Worm (Caenorhabditis elegans) whole organism, mixed stage, embryonic: ENCODE data around the gene Y43F8B.15.
A peak's percentile ranks its signal among the peaks of the same experiment; 100 is the strongest.

Source experiments
- M03D4.4 ChIP-seq: sonication (generic microtip); optimal IDR thresholded peaks from 2 replicates; lab custom pipeline; 2017; ENCODE audit warnings: mild to moderate bottlenecking, missing genetic modification characterization, missing compliant biosample characterization
- bed-3 ChIP-seq: fragments of 200-800 bp; sonication (Bioruptor generic); optimal IDR thresholded peaks from 3 replicates; lab custom pipeline; 2018; ENCODE audit warnings: mild to moderate bottlenecking, missing genetic modification characterization, moderate library complexity, missing compliant biosample characterization
- blmp-1 ChIP-seq: fragments of 150-350 bp; optimal IDR thresholded peaks from 2 replicates; lab custom pipeline; 2014; ENCODE audit warnings: missing biosample characterization, missing genetic modification characterization
- ceh-39 ChIP-seq: fragments of 150-350 bp; optimal IDR thresholded peaks from 2 replicates; lab custom pipeline; 2014; ENCODE audit warnings: missing biosample characterization, missing genetic modification characterization
- ceh-83 ChIP-seq: fragments of 200-800 bp; sonication (Bioruptor generic); optimal IDR thresholded peaks from 2 replicates; lab custom pipeline; 2018; ENCODE audit warnings: mild to moderate bottlenecking, missing genetic modification characterization, missing compliant biosample characterization
- ces-1 ChIP-seq: fragments of 150-350 bp; optimal IDR thresholded peaks from 2 replicates; lab custom pipeline; 2014; ENCODE audit warnings: missing biosample characterization, missing genetic modification reagents, missing genetic modification characterization
- cnd-1 ChIP-seq: fragments of 200-800 bp; sonication (Bioruptor generic); optimal IDR thresholded peaks from 2 replicates; lab custom pipeline; 2018; ENCODE audit warnings: mild to moderate bottlenecking, missing genetic modification characterization, missing compliant biosample characterization
- drap-1 ChIP-seq: fragments of 200-800 bp; sonication (Bioruptor generic); optimal IDR thresholded peaks from 3 replicates; lab custom pipeline; 2018; ENCODE audit warnings: mild to moderate bottlenecking, missing genetic modification characterization, missing compliant biosample characterization
- elt-1 ChIP-seq: sonication (generic microtip); optimal IDR thresholded peaks from 2 replicates; lab custom pipeline; 2017; ENCODE audit warnings: missing genetic modification characterization, mild to moderate bottlenecking, missing compliant biosample characterization, antibody characterized with exemption, moderate library complexity, borderline replicate concordance; ENCODE audit not compliant: insufficient read depth
- elt-3 ChIP-seq: fragments of 150-350 bp; optimal IDR thresholded peaks from 2 replicates; lab custom pipeline; 2014; ENCODE audit warnings: missing biosample characterization, missing genetic modification characterization
- flh-1 ChIP-seq: fragments of 200-800 bp; sonication (Bioruptor generic); optimal IDR thresholded peaks from 2 replicates; lab custom pipeline; 2018; ENCODE audit warnings: mild to moderate bottlenecking, missing genetic modification characterization, moderate library complexity, missing compliant biosample characterization
- ham-2 ChIP-seq: fragments of 200-800 bp; sonication (Bioruptor generic); optimal IDR thresholded peaks from 2 replicates; lab custom pipeline; 2018; ENCODE audit warnings: mild to moderate bottlenecking, missing genetic modification characterization, missing compliant biosample characterization
- hlh-1 ChIP-seq: fragments of 150-350 bp; optimal IDR thresholded peaks from 2 replicates; lab custom pipeline; 2014; ENCODE audit warnings: missing biosample characterization, missing genetic modification reagents, missing genetic modification characterization
- lin-13 ChIP-seq: fragments of 150-350 bp; optimal IDR thresholded peaks from 2 replicates; lab custom pipeline; 2014; ENCODE audit warnings: missing biosample characterization, missing genetic modification characterization
- lin-32 ChIP-seq: fragments of 200-800 bp; sonication (Bioruptor generic); optimal IDR thresholded peaks from 2 replicates; lab custom pipeline; 2018; ENCODE audit warnings: mild to moderate bottlenecking, missing genetic modification characterization, missing compliant biosample characterization
- lsy-2 ChIP-seq: fragments of 150-350 bp; optimal IDR thresholded peaks from 2 replicates; lab custom pipeline; 2014; ENCODE audit warnings: missing biosample characterization, missing genetic modification characterization
- mab-5 ChIP-seq: fragments of 150-350 bp; optimal IDR thresholded peaks from 2 replicates; lab custom pipeline; 2014; ENCODE audit warnings: missing biosample characterization, missing genetic modification characterization
- mep-1 ChIP-seq: fragments of 150-350 bp; optimal IDR thresholded peaks from 2 replicates; lab custom pipeline; 2017; ENCODE audit warnings: missing biosample characterization, missing genetic modification reagents, missing genetic modification characterization, inconsistent platforms
- mls-2 ChIP-seq: sonication (generic microtip); optimal IDR thresholded peaks from 2 replicates; lab custom pipeline; 2016; ENCODE audit warnings: mild to moderate bottlenecking, missing genetic modification characterization, moderate library complexity, missing compliant biosample characterization
- nhr-12 ChIP-seq: fragments of 150-350 bp; optimal IDR thresholded peaks from 2 replicates; lab custom pipeline; 2014; ENCODE audit warnings: missing biosample characterization, missing genetic modification characterization
- nhr-237 ChIP-seq: fragments of 150-350 bp; optimal IDR thresholded peaks from 2 replicates; lab custom pipeline; 2014; ENCODE audit warnings: missing biosample characterization, missing genetic modification characterization
- nhr-28 ChIP-seq: fragments of 150-350 bp; optimal IDR thresholded peaks from 2 replicates; lab custom pipeline; 2014; ENCODE audit warnings: missing biosample characterization, missing genetic modification characterization
- nhr-76 ChIP-seq: sonication (generic microtip); optimal IDR thresholded peaks from 2 replicates; lab custom pipeline; 2017; ENCODE audit warnings: missing biosample characterization, missing genetic modification characterization
- pha-4 ChIP-seq: fragments of 150-350 bp; optimal IDR thresholded peaks from 2 replicates; lab custom pipeline; 2018; ENCODE audit warnings: missing biosample characterization, missing genetic modification reagents, missing genetic modification characterization
- sem-2 ChIP-seq: fragments of 200-800 bp; sonication (Bioruptor generic); optimal IDR thresholded peaks from 2 replicates; lab custom pipeline; 2018; ENCODE audit warnings: mild to moderate bottlenecking, missing genetic modification characterization, missing compliant biosample characterization
- snpc-4 ChIP-seq: fragments of 150-350 bp; optimal IDR thresholded peaks from 2 replicates; lab custom pipeline; 2014; ENCODE audit warnings: missing biosample characterization, missing genetic modification characterization
- sptf-1 ChIP-seq: sonication (generic microtip); optimal IDR thresholded peaks from 2 replicates; lab custom pipeline; 2017; ENCODE audit warnings: mild to moderate bottlenecking, missing genetic modification characterization, moderate library complexity, missing compliant biosample characterization
- tbx-8 ChIP-seq: fragments of 200-800 bp; sonication (Bioruptor generic); optimal IDR thresholded peaks from 2 replicates; lab custom pipeline; 2018; ENCODE audit warnings: mild to moderate bottlenecking, missing genetic modification characterization, moderate library complexity, missing compliant biosample characterization
- unc-120 ChIP-seq: sonication (generic microtip); optimal IDR thresholded peaks from 2 replicates; lab custom pipeline; 2017; ENCODE audit warnings: missing genetic modification characterization, missing compliant biosample characterization; ENCODE audit not compliant: poor library complexity, severe bottlenecking
- unc-62 ChIP-seq: fragments of 150-350 bp; optimal IDR thresholded peaks from 2 replicates; lab custom pipeline; 2014; ENCODE audit warnings: missing biosample characterization, missing genetic modification reagents, missing genetic modification characterization
- zip-8 ChIP-seq: fragments of 150-350 bp; optimal IDR thresholded peaks from 2 replicates; lab custom pipeline; 2014; ENCODE audit warnings: missing biosample characterization, missing genetic modification characterization
- ztf-11 ChIP-seq: fragments of 150-350 bp; optimal IDR thresholded peaks from 2 replicates; lab custom pipeline; 2014; ENCODE audit warnings: missing biosample characterization, missing genetic modification characterization

Gene Y43F8B.15

DNA sequence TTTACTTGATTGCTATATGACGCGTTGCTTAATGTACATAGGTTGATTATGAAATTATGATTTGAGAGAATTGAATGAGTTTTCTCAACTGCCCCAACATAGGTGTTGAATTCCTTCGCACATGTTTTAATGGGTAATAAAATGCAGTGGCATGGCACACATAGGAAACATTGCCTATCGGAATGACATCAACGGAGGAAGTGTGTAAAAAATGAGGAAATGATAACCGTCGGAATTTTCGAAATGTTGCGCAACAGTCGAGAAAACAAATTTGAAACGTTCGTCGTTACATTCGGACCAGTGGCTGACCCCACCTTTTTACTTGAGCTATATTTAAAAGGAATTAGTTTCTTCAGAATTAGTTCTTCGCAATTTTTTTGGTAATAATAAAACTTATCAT is 29.9 kb downstream of the Y43F8B.15 start:
- TF ChIP-seq zip-8 (tag; lab: Kevin White, UChicago) = no peak
- no peak for TF ChIP-seq cnd-1 (tag; lab: Kevin White, UChicago)
- no peak for TF ChIP-seq elt-3 (tag; lab: Kevin White, UChicago)
- no peak for TF ChIP-seq hlh-1 (tag; lab: Kevin White, UChicago)
- no peak for TF ChIP-seq mab-5
- TF ChIP-seq nhr-76 (tag; lab: Kevin White, UChicago) = no peak
- TF ChIP-seq, all 35 proteins: peak for 0

DNA sequence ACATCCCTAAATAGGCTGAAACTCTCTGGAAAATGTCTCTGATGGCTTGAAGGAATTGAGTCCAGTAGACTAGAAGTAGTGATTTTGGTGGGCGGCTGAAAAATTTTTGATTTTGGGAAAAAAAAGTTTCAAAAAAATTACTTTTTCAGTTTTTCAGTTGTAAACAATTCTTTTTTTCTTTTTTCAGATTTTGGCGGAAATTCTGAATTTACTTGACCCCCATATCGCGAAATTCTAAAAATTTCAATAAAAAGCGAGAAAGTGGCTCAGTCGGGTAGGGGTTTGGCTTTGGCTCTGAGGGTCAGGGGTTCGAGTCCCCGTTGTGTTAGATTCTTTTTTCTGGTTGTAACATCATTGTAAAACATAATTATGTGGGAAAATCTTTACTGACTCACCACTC is 30.9 kb downstream of the Y43F8B.15 start, which contains the start of gene srw-85:
TSS of gene srw-85 (minus strand) at position 101 of the 400 bp plus-strand sequence.
- TF ChIP-seq nhr-76 (tag; lab: Kevin White, UChicago) (no peak), ces-1 (GFP tag; lab: Kevin White, UChicago) (no peak), blmp-1 (no peak), flh-1 (GFP tag; lab: Kevin White, UChicago) (no peak), sptf-1 (no peak), sem-2 (no peak), elt-1 (tag; lab: Kevin White, UChicago) (no peak), lin-32 (GFP tag; lab: Kevin White, UChicago) (no peak), snpc-4 (tag; lab: Kevin White, UChicago) (no peak), M03D4.4 (tag; lab: Kevin White, UChicago) (no peak), mls-2 (no peak)

DNA sequence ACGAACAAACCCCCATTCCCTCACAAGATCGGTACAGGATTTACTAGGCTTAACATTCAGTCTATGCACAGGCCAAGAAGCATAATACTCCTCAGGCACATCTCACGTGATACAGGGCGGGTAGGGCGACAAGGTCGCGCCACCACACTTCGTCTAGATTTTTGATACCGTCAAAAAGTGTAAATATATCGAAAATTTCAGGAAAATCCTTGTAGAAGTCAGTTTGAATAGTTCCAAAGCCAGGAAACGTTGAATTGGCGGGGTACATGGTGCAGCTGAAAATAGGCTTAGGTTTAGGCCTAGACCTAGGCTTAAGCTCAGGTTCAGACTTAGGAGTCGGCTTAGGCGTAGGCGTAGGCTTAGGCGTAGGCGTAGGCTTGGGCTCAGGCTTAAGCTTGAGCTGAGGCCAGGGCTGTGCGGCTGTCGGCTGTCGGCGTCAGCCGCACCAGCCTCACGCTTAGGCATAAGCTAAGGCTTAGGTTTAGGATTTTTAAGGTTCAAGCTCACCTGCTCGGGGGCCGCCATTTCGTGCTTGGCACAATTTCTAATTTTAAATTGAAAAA is 31.5 kb downstream of the Y43F8B.15 start:
- TF ChIP-seq drap-1 (GFP tag; lab: Kevin White, UChicago) (peak; percentile 50), lin-32 (GFP tag; lab: Kevin White, UChicago) (no peak), mep-1 (no peak), sptf-1 (peak; percentile 72), sem-2 (peak; percentile 25), snpc-4 (tag; lab: Kevin White, UChicago) (no peak), lsy-2 (no peak), M03D4.4 (tag; lab: Kevin White, UChicago) (no peak), nhr-28 (tag; lab: Kevin White, UChicago) (no peak), unc-62 (GFP tag; lab: Kevin White, UChicago) (no peak), zip-8 (tag; lab: Kevin White, UChicago) (no peak), tbx-8 (GFP tag; lab: Kevin White, UChicago) (no peak), pha-4 (tag; lab: Kevin White, UChicago) (no peak), ceh-83 (GFP tag; lab: Kevin White, UChicago) (no peak), elt-3 (tag; lab: Kevin White, UChicago) (no peak), ham-2 (GFP tag; lab: Kevin White, UChicago) (peak; percentile 65), bed-3 (GFP tag; lab: Kevin White, UChicago) (no peak), nhr-237 (no peak), hlh-1 (tag; lab: Kevin White, UChicago) (no peak)

DNA sequence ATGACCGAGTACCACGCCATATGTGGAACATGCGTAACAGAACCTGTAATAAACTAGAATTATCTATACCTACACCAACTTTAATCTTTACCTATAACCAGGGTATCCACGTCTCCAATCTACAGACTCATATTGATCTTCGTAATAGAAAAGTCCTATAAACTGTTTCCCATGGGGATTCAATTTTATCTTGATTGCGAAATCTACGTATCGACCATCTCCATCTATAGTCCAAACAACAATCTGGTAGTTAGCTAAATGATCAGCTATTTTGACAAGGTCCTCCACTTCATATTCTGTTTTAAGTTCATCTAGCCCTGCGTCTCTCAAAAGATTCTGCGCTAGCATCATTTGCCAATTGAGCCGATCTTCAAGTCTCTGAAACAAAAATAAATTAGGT is 32.3 kb downstream of the Y43F8B.15 start:
- no peak for TF ChIP-seq ceh-83 (GFP tag; lab: Kevin White, UChicago)
- no peak for TF ChIP-seq nhr-12 (tag; lab: Kevin White, UChicago)
- no peak for TF ChIP-seq bed-3 (GFP tag; lab: Kevin White, UChicago)
- TF ChIP-seq ham-2 (GFP tag; lab: Kevin White, UChicago) = peak; percentile 94
- no peak for TF ChIP-seq M03D4.4 (tag; lab: Kevin White, UChicago)
- no peak for TF ChIP-seq drap-1 (GFP tag; lab: Kevin White, UChicago)
- no peak for TF ChIP-seq unc-62 (GFP tag; lab: Kevin White, UChicago)
- no peak for TF ChIP-seq ztf-11 (tag; lab: Kevin White, UChicago)
- no peak for TF ChIP-seq lin-13 (tag; lab: Kevin White, UChicago)
- TF ChIP-seq zip-8 (tag; lab: Kevin White, UChicago) = no peak
- no peak for TF ChIP-seq elt-3 (tag; lab: Kevin White, UChicago)
- no peak for TF ChIP-seq mep-1
- no peak for TF ChIP-seq nhr-237
- no peak for TF ChIP-seq sptf-1
- TF ChIP-seq lsy-2 = no peak
- peak; percentile 98 for TF ChIP-seq elt-1 (tag; lab: Kevin White, UChicago)
- TF ChIP-seq lin-32 (GFP tag; lab: Kevin White, UChicago) = no peak

DNA sequence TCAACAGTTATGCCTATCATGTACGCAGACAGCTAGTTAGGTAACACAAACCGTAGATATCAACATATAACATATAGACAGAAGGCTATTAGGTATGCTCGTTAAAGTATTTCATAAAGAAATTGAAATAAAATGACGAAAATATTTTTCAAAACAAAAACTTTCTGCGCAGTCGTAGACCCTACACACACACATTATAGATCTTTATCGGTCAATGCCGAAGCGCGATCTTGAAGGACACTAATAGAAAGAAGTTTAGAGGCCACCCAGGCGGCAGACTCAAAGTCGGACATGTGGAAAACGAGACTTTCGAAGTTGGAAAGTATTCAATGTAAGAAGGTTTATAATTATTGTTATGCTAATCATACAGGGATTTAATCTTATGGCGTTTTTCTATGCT is 33.0 kb downstream of the Y43F8B.15 start:
- TF ChIP-seq snpc-4 (tag; lab: Kevin White, UChicago) = no peak
- no peak for TF ChIP-seq mls-2
- TF ChIP-seq zip-8 (tag; lab: Kevin White, UChicago) = no peak
- TF ChIP-seq unc-120 (tag; lab: Kevin White, UChicago) = no peak
- TF ChIP-seq blmp-1 = no peak
- TF ChIP-seq ceh-39 (tag; lab: Kevin White, UChicago) = no peak
- no peak for TF ChIP-seq hlh-1 (tag; lab: Kevin White, UChicago)
- TF ChIP-seq elt-3 (tag; lab: Kevin White, UChicago) = no peak
- no peak for TF ChIP-seq M03D4.4 (tag; lab: Kevin White, UChicago)
- peak; percentile 60 for TF ChIP-seq elt-1 (tag; lab: Kevin White, UChicago)
- TF ChIP-seq lin-32 (GFP tag; lab: Kevin White, UChicago) = no peak
- TF ChIP-seq flh-1 (GFP tag; lab: Kevin White, UChicago) = no peak
- peak; percentile 71 for TF ChIP-seq ham-2 (GFP tag; lab: Kevin White, UChicago)
